ENCODE assay signal across 1 fruit fly cellular context in the genomic region with DNA sequence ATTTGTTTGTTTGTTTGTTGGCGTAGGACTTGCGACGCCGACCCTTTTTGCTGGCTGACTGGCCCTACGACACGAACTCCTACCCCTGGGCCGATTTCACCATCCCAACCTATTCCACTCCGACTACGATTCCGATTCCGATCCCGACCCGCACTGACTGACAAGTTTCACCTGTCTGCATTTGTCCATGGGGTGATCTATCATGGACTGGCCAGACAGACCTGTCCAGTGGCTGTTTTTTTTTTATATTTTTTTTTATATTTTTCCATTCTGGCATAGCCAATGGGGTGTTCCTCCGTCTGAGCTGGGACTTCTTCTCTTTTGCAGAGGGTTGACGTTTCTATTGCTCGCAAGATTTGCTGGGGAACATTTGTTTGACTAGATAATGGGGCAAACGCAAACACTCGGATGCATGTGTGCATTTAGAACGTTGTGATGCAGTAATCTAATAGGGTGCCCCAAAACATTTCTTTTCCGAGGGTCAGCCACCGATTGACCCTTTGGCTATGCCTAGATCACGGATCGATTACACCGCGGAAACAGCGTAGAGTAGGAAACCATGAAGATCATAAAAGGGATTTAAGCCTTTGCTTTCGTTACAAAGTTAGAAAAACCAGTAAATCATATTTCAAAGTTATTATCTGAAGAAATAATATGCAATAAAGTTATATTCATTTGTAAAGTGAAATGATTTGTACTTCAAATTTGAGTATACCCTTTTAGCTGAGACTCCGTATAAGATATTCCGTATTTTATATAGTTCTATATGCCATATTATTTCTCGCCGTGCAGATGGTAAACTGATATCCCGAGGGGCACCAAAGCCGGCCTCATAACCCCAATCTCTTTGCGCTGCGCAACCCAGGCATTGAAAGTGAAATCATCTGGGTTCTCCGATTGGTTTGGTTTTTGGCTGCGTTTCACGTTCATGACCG.
TF ChIP-seq lines count a peak whose summit lies in the region.

No protein-coding gene starts in this region.

TF ChIP-seq in whole organism, embryonic, 481 proteins besides CTCF, POLR2A, EP300 and RAD21 (continued from another document and continues in another):
- peak; percentile 64 for TF ChIP-seq CG8290 (GFP tag; optimal IDR thresholded peaks at IDR 0.05; lab: Kevin White, UChicago)
- TF ChIP-seq CG8290 (tag; optimal IDR thresholded peaks at IDR 0.05; lab: Kevin White, UChicago) = peak in 1 of 2 experiments; percentile 9
- no peak for TF ChIP-seq CG17912 (GFP tag; optimal IDR thresholded peaks at IDR 0.05; lab: Kevin White, UChicago)
- no peak for TF ChIP-seq CG3726 (GFP tag; IDR thresholded peaks at IDR 0.05; lab: Robert Waterston, UW)
- no peak for TF ChIP-seq ftz-f1 (GFP tag; optimal IDR thresholded peaks at IDR 0.05; lab: Kevin White, UChicago)
- TF ChIP-seq E2f1 (GFP tag; IDR thresholded peaks at IDR 0.05; lab: Robert Waterston, UW) = no peak; the same call in 1 of the 2 replicates
- no peak for TF ChIP-seq psq (GFP tag; optimal IDR thresholded peaks at IDR 0.05; lab: Kevin White, UChicago)
- TF ChIP-seq mam (GFP tag; optimal IDR thresholded peaks at IDR 0.05; lab: Kevin White, UChicago) = no peak
- no peak for TF ChIP-seq CG4730 (GFP tag; IDR thresholded peaks at IDR 0.05; lab: Robert Waterston, UW)
- no peak for TF ChIP-seq Gsc (GFP tag; IDR thresholded peaks at IDR 0.05; lab: Robert Waterston, UW)
- TF ChIP-seq gem (tag; optimal IDR thresholded peaks at IDR 0.05; lab: Kevin White, UChicago) = peak; percentile 81
- TF ChIP-seq CG3281 (GFP tag; optimal IDR thresholded peaks at IDR 0.05; lab: Kevin White, UChicago) = no peak
- no peak for TF ChIP-seq wdn (GFP tag; IDR thresholded peaks at IDR 0.05; lab: Robert Waterston, UW)
- TF ChIP-seq zen2 (GFP tag; IDR thresholded peaks at IDR 0.05; lab: Robert Waterston, UW; ENCODE audit: partially characterized antibody) = no peak
- TF ChIP-seq disco-r (GFP tag; optimal IDR thresholded peaks at IDR 0.05; lab: Kevin White, UChicago) = no peak
- TF ChIP-seq dm (GFP tag; optimal IDR thresholded peaks at IDR 0.05; lab: Kevin White, UChicago) = peak; percentile 15
- no peak for TF ChIP-seq br (optimal IDR thresholded peaks at IDR 0.05; lab: Kevin White, UChicago)
- TF ChIP-seq CG1832 (GFP tag; optimal IDR thresholded peaks at IDR 0.05; lab: Kevin White, UChicago) = no peak
- peak; percentile 62 for TF ChIP-seq CG1529 (GFP tag; optimal IDR thresholded peaks at IDR 0.05; lab: Kevin White, UChicago)
- no peak for TF ChIP-seq ranshi (GFP tag; IDR thresholded peaks at IDR 0.05; lab: Robert Waterston, UW)
- no peak for TF ChIP-seq Oaz (GFP tag; IDR thresholded peaks at IDR 0.05; lab: Robert Waterston, UW)
- no peak for TF ChIP-seq Dip2 (GFP tag; IDR thresholded peaks at IDR 0.05; lab: Robert Waterston, UW)
- TF ChIP-seq dimm (GFP tag; IDR thresholded peaks at IDR 0.05; lab: Robert Waterston, UW) = no peak
- no peak for TF ChIP-seq NfI (GFP tag; optimal IDR thresholded peaks at IDR 0.05; lab: Kevin White, UChicago)
- TF ChIP-seq CG12155 (GFP tag; optimal IDR thresholded peaks at IDR 0.05; lab: Kevin White, UChicago) = peak; percentile 6
- no peak for TF ChIP-seq CG10565 (GFP tag; optimal IDR thresholded peaks at IDR 0.05; lab: Kevin White, UChicago)
- TF ChIP-seq phol (tag; optimal IDR thresholded peaks at IDR 0.05; lab: Kevin White, UChicago) = peak; percentile 82
- TF ChIP-seq ash1 (GFP tag; optimal IDR thresholded peaks at IDR 0.05; lab: Kevin White, UChicago) = no peak
- TF ChIP-seq run (tag; optimal IDR thresholded peaks at IDR 0.05; lab: Kevin White, UChicago) = peak; percentile 2
- TF ChIP-seq CG15269 (tag; optimal IDR thresholded peaks at IDR 0.05; lab: Kevin White, UChicago) = no peak
- no peak for TF ChIP-seq CG4328 (GFP tag; optimal IDR thresholded peaks at IDR 0.05; lab: Kevin White, UChicago)
- TF ChIP-seq eyg (GFP tag; optimal IDR thresholded peaks at IDR 0.05; lab: Kevin White, UChicago) = no peak
- no peak for TF ChIP-seq aop (GFP tag; IDR thresholded peaks at IDR 0.05; lab: Robert Waterston, UW)
- TF ChIP-seq CG30020 (tag; optimal IDR thresholded peaks at IDR 0.05; lab: Kevin White, UChicago) = peak; percentile 11
- TF ChIP-seq Scr (GFP tag; IDR thresholded peaks at IDR 0.05; lab: Robert Waterston, UW; ENCODE audit: partially characterized antibody) = no peak
- TF ChIP-seq zfh2 (GFP tag; optimal IDR thresholded peaks at IDR 0.05; lab: Kevin White, UChicago) = no peak
- peak; percentile 75 for TF ChIP-seq vvl (GFP tag; IDR thresholded peaks at IDR 0.05; lab: Robert Waterston, UW)
- no peak for TF ChIP-seq CG8765 (GFP tag; IDR thresholded peaks at IDR 0.05; lab: Robert Waterston, UW)
- TF ChIP-seq jing (GFP tag; optimal IDR thresholded peaks at IDR 0.05; lab: Kevin White, UChicago) = peak; percentile 10
- no peak for TF ChIP-seq Myb (GFP tag; optimal IDR thresholded peaks at IDR 0.05; lab: Kevin White, UChicago)
- peak; percentile 13 for TF ChIP-seq CG8944 (GFP tag; optimal IDR thresholded peaks at IDR 0.05; lab: Kevin White, UChicago)
- TF ChIP-seq CG2116 (GFP tag; optimal IDR thresholded peaks at IDR 0.05; lab: Kevin White, UChicago) = peak; percentile 14
- TF ChIP-seq HLH3B (GFP tag; IDR thresholded peaks at IDR 0.05; lab: Robert Waterston, UW) = peak; percentile 35; the same call in 1 of the 2 replicates
- TF ChIP-seq BEAF-32 (GFP tag; optimal IDR thresholded peaks at IDR 0.05; lab: Kevin White, UChicago) = no peak
- no peak for TF ChIP-seq exex (tag; optimal IDR thresholded peaks at IDR 0.05; lab: Kevin White, UChicago)
- TF ChIP-seq Dref (GFP tag; IDR thresholded peaks at IDR 0.05; lab: Robert Waterston, UW) = no peak
- peak; percentile 21; the same call in 1 of the 2 replicates for TF ChIP-seq sisA (GFP tag; IDR thresholded peaks at IDR 0.05; lab: Robert Waterston, UW)
- TF ChIP-seq CG43689 (GFP tag; IDR thresholded peaks at IDR 0.05; lab: Robert Waterston, UW) = no peak
- TF ChIP-seq sd (tag; optimal IDR thresholded peaks at IDR 0.05; lab: Kevin White, UChicago) = no peak
- TF ChIP-seq CG6689 (GFP tag; IDR thresholded peaks at IDR 0.05; lab: Robert Waterston, UW) = peak; percentile 71
- TF ChIP-seq CG3847 (GFP tag; IDR thresholded peaks at IDR 0.05; lab: Robert Waterston, UW) = no peak
- TF ChIP-seq CG12769 (tag; optimal IDR thresholded peaks at IDR 0.05; lab: Kevin White, UChicago) = peak; percentile 21
- TF ChIP-seq CG7963 (GFP tag; IDR thresholded peaks at IDR 0.05; lab: Robert Waterston, UW; ENCODE audit: partially characterized antibody) = no peak
- TF ChIP-seq shn (GFP tag; optimal IDR thresholded peaks at IDR 0.05; lab: Kevin White, UChicago) = no peak
- TF ChIP-seq ems (GFP tag; optimal IDR thresholded peaks at IDR 0.05; lab: Kevin White, UChicago) = peak; percentile 14
- TF ChIP-seq CG9817 (tag; optimal IDR thresholded peaks at IDR 0.05; lab: Kevin White, UChicago) = no peak
- peak; percentile 28 for TF ChIP-seq Asciz (GFP tag; optimal IDR thresholded peaks at IDR 0.05; lab: Kevin White, UChicago)
- TF ChIP-seq btn (GFP tag; optimal IDR thresholded peaks at IDR 0.05; lab: Kevin White, UChicago) = no peak
- TF ChIP-seq sima (GFP tag; optimal IDR thresholded peaks at IDR 0.05; lab: Kevin White, UChicago) = no peak
- no peak for TF ChIP-seq Rx (GFP tag; IDR thresholded peaks at IDR 0.05; lab: Robert Waterston, UW)
- no peak for TF ChIP-seq CG16779 (GFP tag; IDR thresholded peaks at IDR 0.05; lab: Robert Waterston, UW)
- TF ChIP-seq CG32767 (GFP tag; IDR thresholded peaks at IDR 0.05; lab: Robert Waterston, UW) = no peak
- no peak for TF ChIP-seq CG9876 (GFP tag; optimal IDR thresholded peaks at IDR 0.05; lab: Kevin White, UChicago)
- peak; percentile 72 for TF ChIP-seq CG2678 (tag; optimal IDR thresholded peaks at IDR 0.05; lab: Kevin White, UChicago)
- TF ChIP-seq CG6854 (GFP tag; optimal IDR thresholded peaks at IDR 0.05; lab: Kevin White, UChicago) = no peak
- no peak for TF ChIP-seq CG31388 (GFP tag; optimal IDR thresholded peaks at IDR 0.05; lab: Kevin White, UChicago)
- no peak for TF ChIP-seq CG31365 (tag; optimal IDR thresholded peaks at IDR 0.05; lab: Kevin White, UChicago)
- TF ChIP-seq usp (GFP tag; optimal IDR thresholded peaks at IDR 0.05; lab: Kevin White, UChicago) = no peak
- peak in 1 of 3 experiments; percentile 87 for TF ChIP-seq lola (GFP tag; optimal IDR thresholded peaks at IDR 0.05; lab: Kevin White, UChicago)
- no peak for TF ChIP-seq Poxn (GFP tag; IDR thresholded peaks at IDR 0.05; lab: Robert Waterston, UW)
- TF ChIP-seq lab (GFP tag; optimal IDR thresholded peaks at IDR 0.05; lab: Kevin White, UChicago) = no peak
- no peak for TF ChIP-seq sc (optimal IDR thresholded peaks at IDR 0.05; lab: Kevin White, UChicago)
- TF ChIP-seq sc (GFP tag; optimal IDR thresholded peaks at IDR 0.05; lab: Kevin White, UChicago) = peak; percentile 68
- TF ChIP-seq gfzf (GFP tag; optimal IDR thresholded peaks at IDR 0.05; lab: Kevin White, UChicago) = no peak
- TF ChIP-seq CG1024 (GFP tag; IDR thresholded peaks at IDR 0.05; lab: Robert Waterston, UW) = no peak
- no peak for TF ChIP-seq dan (GFP tag; IDR thresholded peaks at IDR 0.05; lab: Robert Waterston, UW)
- peak; percentile 61 for TF ChIP-seq CG4424 (GFP tag; optimal IDR thresholded peaks at IDR 0.05; lab: Kevin White, UChicago)
- TF ChIP-seq odd (GFP tag; optimal IDR thresholded peaks at IDR 0.05; lab: Kevin White, UChicago) = peak; percentile 7
- no peak for TF ChIP-seq Dp (GFP tag; optimal IDR thresholded peaks at IDR 0.05; lab: Kevin White, UChicago)
- TF ChIP-seq Nf-YC (tag; optimal IDR thresholded peaks at IDR 0.05; lab: Kevin White, UChicago) = no peak
- no peak for TF ChIP-seq ro (GFP tag; IDR thresholded peaks at IDR 0.05; lab: Robert Waterston, UW)
- TF ChIP-seq GATAe (GFP tag; conservative IDR thresholded peaks at IDR 0.05; lab: Robert Waterston, UW) = no peak
- no peak for TF ChIP-seq Vsx1 (GFP tag; optimal IDR thresholded peaks at IDR 0.05; lab: Kevin White, UChicago)
- peak; percentile 52 for TF ChIP-seq Hsf (GFP tag; optimal IDR thresholded peaks at IDR 0.05; lab: Kevin White, UChicago)
- TF ChIP-seq CG15514 (GFP tag; optimal IDR thresholded peaks at IDR 0.05; lab: Kevin White, UChicago) = no peak
- no peak for TF ChIP-seq E2f2 (GFP tag; IDR thresholded peaks at IDR 0.05; lab: Robert Waterston, UW)
- peak; percentile 44; the same call in 1 of the 2 replicates for TF ChIP-seq CG17328 (GFP tag; IDR thresholded peaks at IDR 0.05; lab: Robert Waterston, UW)
- no peak for TF ChIP-seq tll (GFP tag; optimal IDR thresholded peaks at IDR 0.05; lab: Kevin White, UChicago)
- TF ChIP-seq unc-4 (GFP tag; IDR thresholded peaks at IDR 0.05; lab: Robert Waterston, UW; ENCODE audit: partially characterized antibody) = no peak
- peak; percentile 6 for TF ChIP-seq CG14965 (GFP tag; optimal IDR thresholded peaks at IDR 0.05; lab: Kevin White, UChicago; ENCODE audit: borderline replicate concordance)
- no peak for TF ChIP-seq CG1792 (GFP tag; optimal IDR thresholded peaks at IDR 0.05; lab: Kevin White, UChicago)
- peak; percentile 49 for TF ChIP-seq tin (GFP tag; optimal IDR thresholded peaks at IDR 0.05; lab: Kevin White, UChicago)
- TF ChIP-seq NC2β (GFP tag; optimal IDR thresholded peaks at IDR 0.05; lab: Kevin White, UChicago) = no peak
- TF ChIP-seq Optix (GFP tag; IDR thresholded peaks at IDR 0.05; lab: Robert Waterston, UW) = no peak
- TF ChIP-seq nerfin-1 (tag; optimal IDR thresholded peaks at IDR 0.05; lab: Kevin White, UChicago) = peak; percentile 61
- peak; percentile 56 for TF ChIP-seq CG7839 (tag; optimal IDR thresholded peaks at IDR 0.05; lab: Kevin White, UChicago)
- TF ChIP-seq sna (GFP tag; IDR thresholded peaks at IDR 0.05; lab: Robert Waterston, UW; ENCODE audit: partially characterized antibody) = no peak
- no peak for TF ChIP-seq CG10431 (GFP tag; optimal IDR thresholded peaks at IDR 0.05; lab: Kevin White, UChicago)
- TF ChIP-seq CG13123 (GFP tag; optimal IDR thresholded peaks at IDR 0.05; lab: Kevin White, UChicago) = no peak
- TF ChIP-seq gcm2 (GFP tag; optimal IDR thresholded peaks at IDR 0.05; lab: Kevin White, UChicago) = no peak
- TF ChIP-seq Atf-2 (GFP tag; optimal IDR thresholded peaks at IDR 0.05; lab: Kevin White, UChicago) = peak; percentile 30
- no peak for TF ChIP-seq YL-1 (GFP tag; optimal IDR thresholded peaks at IDR 0.05; lab: Kevin White, UChicago)
- TF ChIP-seq kah (GFP tag; optimal IDR thresholded peaks at IDR 0.05; lab: Kevin White, UChicago) = no peak
- no peak for TF ChIP-seq CG10654 (GFP tag; optimal IDR thresholded peaks at IDR 0.05; lab: Kevin White, UChicago)
- TF ChIP-seq CG1603 (tag; optimal IDR thresholded peaks at IDR 0.05; lab: Kevin White, UChicago) = peak; percentile 77
- peak in 1 of 2 experiments; percentile 59 for TF ChIP-seq chif (GFP tag; optimal IDR thresholded peaks at IDR 0.05; lab: Kevin White, UChicago)
- peak; percentile 82 for TF ChIP-seq nmo (GFP tag; optimal IDR thresholded peaks at IDR 0.05; lab: Kevin White, UChicago)
- TF ChIP-seq CG11723 (GFP tag; optimal IDR thresholded peaks at IDR 0.05; lab: Kevin White, UChicago) = no peak
- TF ChIP-seq luna (GFP tag; optimal IDR thresholded peaks at IDR 0.05; lab: Kevin White, UChicago) = no peak
- no peak for TF ChIP-seq vfl (GFP tag; optimal IDR thresholded peaks at IDR 0.05; lab: Kevin White, UChicago)
- no peak for TF ChIP-seq CG1647 (GFP tag; optimal IDR thresholded peaks at IDR 0.05; lab: Kevin White, UChicago)
- no peak for TF ChIP-seq B-H1 (GFP tag; IDR thresholded peaks at IDR 0.05; lab: Robert Waterston, UW)
- TF ChIP-seq CG5245 (GFP tag; optimal IDR thresholded peaks at IDR 0.05; lab: Kevin White, UChicago) = peak; percentile 29
- TF ChIP-seq row (GFP tag; IDR thresholded peaks at IDR 0.05; lab: Robert Waterston, UW) = peak; percentile 39; the same call in 2 of the 3 replicates
- peak; percentile 56 for TF ChIP-seq sim (GFP tag; IDR thresholded peaks at IDR 0.05; lab: Robert Waterston, UW)
- no peak for TF ChIP-seq CG42726 (GFP tag; IDR thresholded peaks at IDR 0.05; lab: Robert Waterston, UW; ENCODE audit: partially characterized antibody)
- TF ChIP-seq CG13287 (GFP tag; IDR thresholded peaks at IDR 0.05; lab: Robert Waterston, UW; ENCODE audit: partially characterized antibody) = no peak
- no peak for TF ChIP-seq slou (GFP tag; optimal IDR thresholded peaks at IDR 0.05; lab: Kevin White, UChicago)
- TF ChIP-seq CG6765 (GFP tag; optimal IDR thresholded peaks at IDR 0.05; lab: Kevin White, UChicago) = no peak
- TF ChIP-seq MESR4 (GFP tag; optimal IDR thresholded peaks at IDR 0.05; lab: Kevin White, UChicago) = no peak
- no peak for TF ChIP-seq fd102C (GFP tag; optimal IDR thresholded peaks at IDR 0.05; lab: Kevin White, UChicago)
- TF ChIP-seq Sin3A (optimal IDR thresholded peaks at IDR 0.05; lab: Kevin White, UChicago) = no peak
- TF ChIP-seq Lpt (GFP tag; optimal IDR thresholded peaks at IDR 0.05; lab: Kevin White, UChicago) = no peak
- no peak for TF ChIP-seq CG17568 (GFP tag; optimal IDR thresholded peaks at IDR 0.05; lab: Kevin White, UChicago)
